Worm (Caenorhabditis elegans) whole organism, L3 larva: Measurements from ENCODE around the gene Y82E9BR.9.

Source experiments
- R02D3.7 ChIP-seq: fragments of 150-350 bp; optimal IDR thresholded peaks from 2 replicates; lab custom pipeline; 2014; ENCODE audit warnings: missing biosample characterization, missing genetic modification characterization
- aly-2 ChIP-seq: fragments of 150-350 bp; optimal IDR thresholded peaks from 2 replicates; lab custom pipeline; 2014; ENCODE audit warnings: missing biosample characterization, missing genetic modification characterization
- ama-1 ChIP-seq: fragments of 150-350 bp; optimal IDR thresholded peaks from 2 replicates; lab custom pipeline; 2018
- ceh-16 ChIP-seq: sonication (generic microtip); optimal IDR thresholded peaks from 2 replicates; lab custom pipeline; 2017; ENCODE audit warnings: missing biosample characterization, missing genetic modification characterization
- ceh-28 ChIP-seq: fragments of 150-350 bp; optimal IDR thresholded peaks from 2 replicates; lab custom pipeline; 2014; ENCODE audit warnings: missing biosample characterization, missing genetic modification reagents, missing genetic modification characterization
- daf-12 ChIP-seq: fragments of 150-350 bp; optimal IDR thresholded peaks from 2 replicates; lab custom pipeline; 2014; ENCODE audit warnings: missing biosample characterization, missing genetic modification reagents, missing genetic modification characterization
- egl-27 ChIP-seq: sonication (generic microtip); optimal IDR thresholded peaks from 4 replicates; lab custom pipeline; 2017; ENCODE audit warnings: missing biosample characterization, missing genetic modification reagents, missing genetic modification characterization
- egl-5 ChIP-seq: fragments of 150-350 bp; optimal IDR thresholded peaks from 2 replicates; lab custom pipeline; 2017; ENCODE audit warnings: missing biosample characterization, missing genetic modification reagents, missing genetic modification characterization, inconsistent platforms
- elt-1 ChIP-seq: fragments of 150-350 bp; optimal IDR thresholded peaks from 2 replicates; lab custom pipeline; 2014; ENCODE audit warnings: missing biosample characterization, missing genetic modification characterization
- elt-2 ChIP-seq: sonication (generic microtip); optimal IDR thresholded peaks from 2 replicates; lab custom pipeline; 2016; ENCODE audit warnings: missing genetic modification reagents, mild to moderate bottlenecking, missing genetic modification characterization, missing compliant biosample characterization
- elt-3 ChIP-seq, 3 experiments: fragments of 150-350 bp in 1 of 3; sonication (generic microtip) in 2 of 3; optimal IDR thresholded peaks; 2 replicates in 2 of 3; 4 replicates in 1 of 3; lab custom pipeline; 2014 to 2017; ENCODE audit warnings: missing biosample characterization in 3 of 3, missing genetic modification characterization in 3 of 3
- fkh-10 ChIP-seq: sonication (generic microtip); optimal IDR thresholded peaks from 2 replicates; lab custom pipeline; 2017; ENCODE audit warnings: missing biosample characterization, missing genetic modification reagents, missing genetic modification characterization
- hmg-11 ChIP-seq: sonication (generic microtip); optimal IDR thresholded peaks from 2 replicates; lab custom pipeline; 2016; ENCODE audit warnings: missing genetic modification characterization, missing compliant biosample characterization
- jun-1 ChIP-seq: fragments of 150-350 bp; optimal IDR thresholded peaks from 2 replicates; lab custom pipeline; 2014; ENCODE audit warnings: missing biosample characterization, missing genetic modification reagents, missing genetic modification characterization
- lin-39 ChIP-seq: fragments of 150-350 bp; optimal IDR thresholded peaks from 2 replicates; lab custom pipeline; 2018; ENCODE audit warnings: missing biosample characterization, missing genetic modification reagents, missing genetic modification characterization
- mml-1 ChIP-seq: fragments of 150-350 bp; sonication (generic microtip); optimal IDR thresholded peaks from 3 replicates; lab custom pipeline; 2014; ENCODE audit warnings: missing biosample characterization, missing genetic modification characterization
- nfya-1 ChIP-seq: sonication (generic microtip); optimal IDR thresholded peaks from 2 replicates; lab custom pipeline; 2017; ENCODE audit warnings: missing genetic modification characterization, mild to moderate bottlenecking, missing compliant biosample characterization, antibody characterized with exemption, moderate library complexity; ENCODE audit not compliant: insufficient read depth
- nhr-11 ChIP-seq: fragments of 150-350 bp; optimal IDR thresholded peaks from 2 replicates; lab custom pipeline; 2014; ENCODE audit warnings: missing biosample characterization, missing genetic modification characterization
- nhr-12 ChIP-seq: fragments of 150-350 bp; optimal IDR thresholded peaks from 2 replicates; lab custom pipeline; 2014; ENCODE audit warnings: missing biosample characterization, missing genetic modification characterization
- nhr-23 ChIP-seq: fragments of 150-350 bp; optimal IDR thresholded peaks from 2 replicates; lab custom pipeline; 2014; ENCODE audit warnings: missing biosample characterization, missing genetic modification reagents, missing genetic modification characterization
- nhr-25 ChIP-seq: sonication (generic microtip); optimal IDR thresholded peaks from 2 replicates; lab custom pipeline; 2017; ENCODE audit warnings: missing biosample characterization, missing genetic modification characterization
- nhr-28 ChIP-seq: fragments of 150-350 bp; optimal IDR thresholded peaks from 2 replicates; lab custom pipeline; 2014; ENCODE audit warnings: missing biosample characterization, missing genetic modification characterization
- nhr-43 ChIP-seq: sonication (generic microtip); optimal IDR thresholded peaks from 2 replicates; lab custom pipeline; 2016; ENCODE audit warnings: mild to moderate bottlenecking, missing genetic modification characterization, missing compliant biosample characterization; ENCODE audit not compliant: poor library complexity, severe bottlenecking
- nhr-67 ChIP-seq: fragments of 150-350 bp; optimal IDR thresholded peaks from 2 replicates; lab custom pipeline; 2014; ENCODE audit warnings: missing biosample characterization, missing genetic modification characterization
- nhr-76 ChIP-seq: fragments of 150-350 bp; sonication (generic microtip); optimal IDR thresholded peaks from 5 replicates; lab custom pipeline; 2014; ENCODE audit warnings: missing biosample characterization, missing genetic modification characterization
- nhr-77 ChIP-seq: fragments of 150-350 bp; optimal IDR thresholded peaks from 2 replicates; lab custom pipeline; 2014; ENCODE audit warnings: missing biosample characterization, missing genetic modification characterization
- pqm-1 ChIP-seq: fragments of 150-350 bp; optimal IDR thresholded peaks from 2 replicates; lab custom pipeline; 2017; ENCODE audit warnings: missing biosample characterization, missing genetic modification characterization, inconsistent platforms
- snpc-4 ChIP-seq: fragments of 150-350 bp; optimal IDR thresholded peaks from 2 replicates; lab custom pipeline; 2014; ENCODE audit warnings: missing biosample characterization, missing genetic modification characterization
- tbx-2 ChIP-seq: sonication (generic microtip); optimal IDR thresholded peaks from 2 replicates; lab custom pipeline; 2016; ENCODE audit warnings: mild to moderate bottlenecking, missing genetic modification characterization, missing compliant biosample characterization
- unc-39 ChIP-seq: sonication (generic microtip); optimal IDR thresholded peaks from 4 replicates; lab custom pipeline; 2017; ENCODE audit warnings: missing biosample characterization, missing genetic modification characterization
- unc-62 ChIP-seq: fragments of 150-350 bp; sonication (generic microtip); optimal IDR thresholded peaks from 4 replicates; lab custom pipeline; 2014; ENCODE audit warnings: missing biosample characterization, missing genetic modification reagents, missing genetic modification characterization
- zag-1 ChIP-seq: fragments of 150-350 bp; optimal IDR thresholded peaks from 2 replicates; lab custom pipeline; 2014; ENCODE audit warnings: missing biosample characterization, missing genetic modification characterization
- ztf-11 ChIP-seq: fragments of 150-350 bp; optimal IDR thresholded peaks from 2 replicates; lab custom pipeline; 2014; ENCODE audit warnings: missing biosample characterization, missing genetic modification characterization

The Y82E9BR.9 gene

DNA sequence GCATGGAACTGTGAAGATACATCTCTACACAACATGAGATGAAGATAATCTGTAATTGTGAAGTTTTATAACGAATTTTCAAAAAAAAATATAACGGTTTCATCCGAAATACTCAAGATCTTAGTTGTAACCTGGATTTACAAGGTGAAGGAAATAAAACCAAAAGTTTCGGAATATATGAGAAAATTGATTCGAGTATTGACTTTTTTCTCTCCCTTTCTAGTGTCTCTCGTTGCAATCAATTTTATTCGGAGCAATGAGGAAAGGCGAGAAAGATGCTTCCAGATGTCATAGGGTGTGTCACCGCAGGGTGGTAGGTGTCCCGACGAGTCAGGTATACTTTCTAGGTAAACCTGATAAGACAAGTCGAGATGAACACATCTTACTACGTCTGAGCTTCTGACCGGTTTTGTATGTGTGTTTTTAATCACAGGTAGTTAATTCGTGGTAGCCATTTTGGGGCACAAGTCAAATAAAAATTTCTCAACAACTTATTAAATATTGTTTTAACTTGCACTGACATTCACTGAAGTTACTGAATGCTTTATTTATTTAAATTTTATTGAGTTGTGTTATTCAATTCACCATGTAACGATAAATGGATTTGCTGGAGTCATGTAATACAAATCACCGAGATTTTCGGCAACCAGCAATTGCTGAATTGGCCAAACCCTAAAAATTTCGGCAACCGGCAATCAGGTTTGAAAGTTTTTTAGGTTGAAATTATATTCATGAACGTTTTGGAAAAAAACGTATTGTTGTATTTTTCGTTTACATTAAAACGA is 28.9 kb upstream of the Y82E9BR.9 start, which contains the start of gene pals-20:
pals-20 (minus strand) TSS at position 51 of the 785 bp plus-strand sequence.
- TF ChIP-seq elt-2 (tag; lab: Kevin White, UChicago), result peak; percentile 49
- TF ChIP-seq aly-2 (tag; lab: Kevin White, UChicago), result no peak
- TF ChIP-seq elt-1, result no peak
- TF ChIP-seq nhr-23 (tag; lab: Kevin White, UChicago), result no peak
- no peak for TF ChIP-seq nhr-28
- TF ChIP-seq unc-39 (tag; lab: Kevin White, UChicago), result no peak
- TF ChIP-seq mml-1, result no peak
- no peak for TF ChIP-seq snpc-4 (tag; lab: Kevin White, UChicago)
- TF ChIP-seq zag-1, result no peak
- peak; percentile 16 for TF ChIP-seq pqm-1
- TF ChIP-seq nhr-12, result no peak
- no peak for TF ChIP-seq nhr-25 (tag; lab: Kevin White, UChicago)

ce11 chrIII:1384694-1385093 is 25.1 kb upstream of the Y82E9BR.9 start:
- no peak for TF ChIP-seq lin-39 (tag; lab: Kevin White, UChicago)
- no peak for TF ChIP-seq hmg-11 (tag; lab: Kevin White, UChicago)
- TF ChIP-seq ama-1, result no peak
- TF ChIP-seq daf-12 (tag; lab: Kevin White, UChicago), result no peak
- TF ChIP-seq ztf-11, result no peak
- TF ChIP-seq elt-2 (tag; lab: Kevin White, UChicago), result peak; percentile 31

DNA sequence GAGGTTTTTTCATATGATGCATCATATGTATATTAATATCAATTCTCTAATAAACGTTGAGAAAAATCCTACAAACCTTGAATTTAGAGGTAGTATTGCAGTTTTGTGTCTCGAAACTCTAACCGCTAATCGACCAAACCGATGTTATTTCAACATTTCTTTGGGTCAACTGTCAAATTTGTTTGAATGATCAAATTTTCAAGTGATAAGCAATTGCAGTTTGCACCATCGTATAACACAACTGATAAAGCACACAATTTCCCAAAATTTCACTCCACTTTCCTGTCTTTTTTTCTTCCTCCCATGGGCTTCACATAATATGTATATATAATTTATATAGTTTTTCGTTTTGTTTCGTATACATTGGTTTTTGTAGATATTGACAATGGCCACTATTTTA is 24.5 kb upstream of the Y82E9BR.9 start, which contains the start of the genes fbxa-138 and Y82E9BR.5:
fbxa-138 (minus strand) TSS at position 161 of the 400 bp plus-strand sequence.
Y82E9BR.5 (plus strand) TSS at position 279 of the 400 bp plus-strand sequence.
- TF ChIP-seq elt-1 (no peak), jun-1 (tag; lab: Kevin White, UChicago) (peak; percentile 21), pqm-1 (peak; percentile 32), elt-2 (tag; lab: Kevin White, UChicago) (peak; percentile 81), nhr-43 (tag; lab: Kevin White, UChicago) (no peak)
- TF ChIP-seq, all 47 proteins: peak for 3

ce11 chrIII:1383483-1383882 is 23.9 kb upstream of the Y82E9BR.9 start:
- no peak for TF ChIP-seq mml-1
- no peak for TF ChIP-seq nhr-43 (tag; lab: Kevin White, UChicago)
- TF ChIP-seq elt-2 (tag; lab: Kevin White, UChicago), result no peak
- no peak for TF ChIP-seq nhr-67
- TF ChIP-seq elt-3 (tag; optimal IDR thresholded peaks at IDR 0.05; lab: Kevin White, UChicago), result no peak
- no peak for TF ChIP-seq nfya-1 (tag; lab: Kevin White, UChicago)
- no peak for TF ChIP-seq unc-39 (tag; lab: Kevin White, UChicago)
- no peak for TF ChIP-seq fkh-10
- TF ChIP-seq snpc-4 (tag; lab: Kevin White, UChicago), result no peak
- TF ChIP-seq jun-1 (tag; lab: Kevin White, UChicago), result no peak
- TF ChIP-seq pqm-1, result no peak
- TF ChIP-seq nhr-28, result no peak
- TF ChIP-seq nhr-76 (tag; lab: Kevin White, UChicago), result no peak
- no peak for TF ChIP-seq elt-1
- TF ChIP-seq ztf-11, result no peak
- TF ChIP-seq nhr-25 (tag; lab: Kevin White, UChicago), result no peak
- no peak for TF ChIP-seq R02D3.7 (tag; lab: Kevin White, UChicago)
- no peak for TF ChIP-seq nhr-77 (tag; lab: Kevin White, UChicago)
- TF ChIP-seq ama-1, result no peak
- no peak for TF ChIP-seq egl-5
- TF ChIP-seq, all 47 proteins: peak for 0

DNA sequence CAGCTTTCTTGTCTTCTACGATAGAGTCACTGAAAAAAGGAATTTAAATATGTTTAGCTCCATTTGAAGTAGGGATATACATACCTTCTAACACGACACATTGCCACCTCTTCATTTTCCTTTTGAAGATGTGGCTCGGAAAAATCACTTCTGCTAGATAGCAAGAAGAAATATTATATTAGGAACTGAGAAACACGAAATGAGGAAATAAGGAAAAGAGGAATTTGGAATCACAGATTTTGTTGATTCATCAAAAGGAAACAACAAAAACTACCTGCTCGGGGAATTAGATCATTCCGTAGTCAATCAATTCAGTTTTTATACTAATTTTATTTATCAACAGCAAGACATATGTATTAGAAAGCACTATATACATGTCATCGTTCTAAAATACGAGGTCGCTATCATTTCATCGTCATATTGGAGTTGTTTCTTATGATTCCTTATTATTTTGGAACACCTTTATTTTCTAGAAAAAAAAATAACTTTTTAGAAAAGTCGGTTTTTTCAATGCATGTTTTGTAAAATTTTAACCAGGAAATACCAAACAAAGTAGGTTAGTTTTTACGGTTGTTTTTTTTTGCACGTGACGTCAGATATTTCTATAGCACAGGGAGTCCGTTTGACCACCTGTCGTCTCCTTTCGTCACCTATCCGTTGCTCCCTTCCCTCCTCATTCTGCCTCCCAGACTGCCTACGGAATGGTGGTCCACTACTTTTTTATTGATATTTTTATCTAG is 21.1 kb upstream of the Y82E9BR.9 start, which contains the start of the genes pals-21 and Y82E9BR.6:
pals-21 (minus strand) TSS at position 101 of the 740 bp plus-strand sequence.
Y82E9BR.6 (plus strand) TSS at position 690 of the 740 bp plus-strand sequence.
- no peak for TF ChIP-seq elt-3 (tag; optimal IDR thresholded peaks at IDR 0.05; lab: Kevin White, UChicago)
- TF ChIP-seq nhr-28, result no peak
- TF ChIP-seq lin-39 (tag; lab: Kevin White, UChicago), result no peak
- no peak for TF ChIP-seq zag-1
- no peak for TF ChIP-seq unc-62 (GFP tag; lab: Kevin White, UChicago)
- no peak for TF ChIP-seq egl-5
- TF ChIP-seq nhr-11 (tag; lab: Kevin White, UChicago), result no peak
- no peak for TF ChIP-seq egl-27 (tag; lab: Kevin White, UChicago)
- no peak for TF ChIP-seq tbx-2 (tag; lab: Kevin White, UChicago)
- TF ChIP-seq nhr-77 (tag; lab: Kevin White, UChicago), result no peak
- no peak for TF ChIP-seq hmg-11 (tag; lab: Kevin White, UChicago)
- no peak for TF ChIP-seq ceh-28
- TF ChIP-seq ceh-16 (tag; lab: Kevin White, UChicago), result no peak
- no peak for TF ChIP-seq nhr-43 (tag; lab: Kevin White, UChicago)
